Fruit fly (Drosophila melanogaster): ENCODE data around the gene CG32706.

The CG32706 gene

DNA sequence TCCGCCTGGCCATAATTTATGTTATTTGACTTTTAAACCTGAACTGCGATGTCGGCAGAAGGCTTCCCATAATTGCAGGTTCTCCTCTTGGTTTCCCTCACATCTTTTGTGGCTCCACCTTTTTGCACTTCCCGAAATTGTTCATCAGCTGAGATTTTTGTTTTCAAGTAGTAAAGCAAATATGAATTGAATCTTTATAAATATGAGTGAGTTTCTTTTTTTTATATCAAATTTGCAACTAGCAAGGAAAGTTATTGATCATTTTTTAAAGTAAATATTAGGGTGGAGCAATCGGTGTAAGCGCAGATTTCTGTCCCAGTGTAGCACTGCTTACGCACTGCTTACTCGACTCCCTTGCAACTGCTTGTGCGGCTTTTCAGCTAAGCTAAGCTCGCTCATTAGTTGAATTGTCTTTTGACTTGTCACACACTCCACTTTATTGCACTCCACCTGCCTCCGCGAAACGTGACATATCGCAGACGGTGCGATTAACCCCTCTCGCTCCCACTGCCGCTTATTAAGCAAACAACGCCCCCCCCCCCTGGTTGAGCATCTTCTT lies 40.5 kb upstream of the CG32706 start (continued):
- TF ChIP-seq Gug (GFP tag; IDR thresholded peaks at IDR 0.05) (no peak), dac (GFP tag; optimal IDR thresholded peaks at IDR 0.05) (no peak), CG9139 (GFP tag; optimal IDR thresholded peaks at IDR 0.05) (no peak), CG10669 (GFP tag; optimal IDR thresholded peaks at IDR 0.05) (peak; percentile 41), CG6792 (GFP tag; optimal IDR thresholded peaks at IDR 0.05) (peak; percentile 23), CG6163 (GFP tag; IDR thresholded peaks at IDR 0.05) (peak; percentile 50), CG6854 (GFP tag; optimal IDR thresholded peaks at IDR 0.05) (no peak), acj6 (GFP tag; optimal IDR thresholded peaks at IDR 0.05) (peak; percentile 33), CG34406 (GFP tag; optimal IDR thresholded peaks at IDR 0.05) (peak; percentile 15), CG31627 (GFP tag; optimal IDR thresholded peaks at IDR 0.05) (peak; percentile 22), Ets21C (GFP tag; optimal IDR thresholded peaks at IDR 0.05) (no peak)

DNA sequence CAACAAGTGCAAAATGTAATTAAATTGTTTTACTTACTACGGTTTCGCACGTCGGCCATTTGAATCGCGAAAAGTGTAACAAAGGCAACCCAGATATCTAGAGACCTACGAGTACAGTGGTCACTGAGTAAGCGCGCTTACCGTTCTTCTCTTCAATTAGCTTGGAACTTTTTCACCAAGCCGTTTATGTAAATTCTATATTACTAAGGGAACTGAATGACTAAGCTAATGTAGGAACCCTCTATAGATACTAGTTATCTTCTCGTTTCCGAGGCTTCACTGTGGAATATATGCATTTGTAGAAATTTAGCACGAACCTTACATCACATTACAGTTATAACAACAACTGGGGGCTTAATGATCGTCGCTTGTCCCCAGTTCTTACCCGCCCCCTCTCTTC lies 39.9 kb upstream of the CG32706 start:
- TF ChIP-seq CG4318 (GFP tag; optimal IDR thresholded peaks at IDR 0.05) (peak; percentile 57), fkh (GFP tag; optimal IDR thresholded peaks at IDR 0.05) (no peak), ss (GFP tag; optimal IDR thresholded peaks at IDR 0.05) (peak; percentile 16 to 47), spab (GFP tag; optimal IDR thresholded peaks at IDR 0.05) (no peak), acj6 (GFP tag; optimal IDR thresholded peaks at IDR 0.05) (peak; percentile 66), CG11902 (GFP tag; optimal IDR thresholded peaks at IDR 0.05) (peak; percentile 35), Blimp-1 (GFP tag; optimal IDR thresholded peaks at IDR 0.05) (no peak), CG3919 (GFP tag; optimal IDR thresholded peaks at IDR 0.05) (peak; percentile 73), CG10631 (GFP tag; optimal IDR thresholded peaks at IDR 0.05) (peak; percentile 45), CG6854 (GFP tag; optimal IDR thresholded peaks at IDR 0.05) (no peak), CG6276 (GFP tag; optimal IDR thresholded peaks at IDR 0.05) (peak; percentile 72), Sox102F (GFP tag; optimal IDR thresholded peaks at IDR 0.05) (no peak), lz (GFP tag; optimal IDR thresholded peaks at IDR 0.05) (peak; percentile 5), Ets21C (GFP tag; optimal IDR thresholded peaks at IDR 0.05) (no peak), Eip78C (GFP tag) (peak; percentile 82), CG6808 (GFP tag; optimal IDR thresholded peaks at IDR 0.05) (no peak), OdsH (GFP tag; optimal IDR thresholded peaks at IDR 0.05) (peak; percentile 55), achi (GFP tag; optimal IDR thresholded peaks at IDR 0.05) (peak; percentile 58), CG11294 (GFP tag; IDR thresholded peaks at IDR 0.05) (peak; percentile 77), pdm3 (GFP tag; optimal IDR thresholded peaks at IDR 0.05) (peak; percentile 73), CG31627 (GFP tag; optimal IDR thresholded peaks at IDR 0.05) (peak; percentile 33), dsx (GFP tag; optimal IDR thresholded peaks at IDR 0.05; ENCODE audit: poor library complexity, severe bottlenecking) (peak; percentile 50), Gug (GFP tag; IDR thresholded peaks at IDR 0.05) (peak; percentile 75), svp (GFP tag) (peak; percentile 52), topi (GFP tag; optimal IDR thresholded peaks at IDR 0.05) (peak; percentile 32), fd85E (GFP tag; optimal IDR thresholded peaks at IDR 0.05) (no peak), Ets96B (tag; optimal IDR thresholded peaks at IDR 0.05) (peak; percentile 66), Eip75B (GFP tag; optimal IDR thresholded peaks at IDR 0.05) (peak; percentile 27), CG6792 (GFP tag; optimal IDR thresholded peaks at IDR 0.05) (peak; percentile 24), CG34406 (GFP tag; optimal IDR thresholded peaks at IDR 0.05) (peak; percentile 5), fd59A (GFP tag; optimal IDR thresholded peaks at IDR 0.05) (peak; percentile 37), CG15336 (GFP tag; IDR thresholded peaks at IDR 0.05) (peak; percentile 87), dac (GFP tag; optimal IDR thresholded peaks at IDR 0.05) (peak; percentile 26), Hr39 (GFP tag; optimal IDR thresholded peaks at IDR 0.05) (peak; percentile 58), net (GFP tag; optimal IDR thresholded peaks at IDR 0.05) (peak; percentile 46), cyc (GFP tag; optimal IDR thresholded peaks at IDR 0.05) (peak; percentile 47), Hr4 (GFP tag; optimal IDR thresholded peaks at IDR 0.05) (peak; percentile 69), CG3032 (tag; optimal IDR thresholded peaks at IDR 0.05) (peak; percentile 57), Sox14 (GFP tag; optimal IDR thresholded peaks at IDR 0.05) (peak; percentile 66), CG10669 (GFP tag; optimal IDR thresholded peaks at IDR 0.05) (peak; percentile 63), CG11762 (GFP tag; optimal IDR thresholded peaks at IDR 0.05; ENCODE audit: insufficient read depth) (peak; percentile 48), CG8632 (GFP tag; optimal IDR thresholded peaks at IDR 0.05) (peak; percentile 3), esn (GFP tag; optimal IDR thresholded peaks at IDR 0.05) (no peak), Hr38 (GFP tag; optimal IDR thresholded peaks at IDR 0.05) (no peak), salr (GFP tag; optimal IDR thresholded peaks at IDR 0.05) (peak in 1 of 2 experiments; percentile 50), CG32006 (GFP tag; optimal IDR thresholded peaks at IDR 0.05) (peak; percentile 62)

Measured in whole organism, prepupa.